Fruit fly (Drosophila melanogaster): ENCODE results near the gene zfh1.
A peak's percentile ranks its signal among the peaks of the same experiment; 100 is the strongest.

DNA sequence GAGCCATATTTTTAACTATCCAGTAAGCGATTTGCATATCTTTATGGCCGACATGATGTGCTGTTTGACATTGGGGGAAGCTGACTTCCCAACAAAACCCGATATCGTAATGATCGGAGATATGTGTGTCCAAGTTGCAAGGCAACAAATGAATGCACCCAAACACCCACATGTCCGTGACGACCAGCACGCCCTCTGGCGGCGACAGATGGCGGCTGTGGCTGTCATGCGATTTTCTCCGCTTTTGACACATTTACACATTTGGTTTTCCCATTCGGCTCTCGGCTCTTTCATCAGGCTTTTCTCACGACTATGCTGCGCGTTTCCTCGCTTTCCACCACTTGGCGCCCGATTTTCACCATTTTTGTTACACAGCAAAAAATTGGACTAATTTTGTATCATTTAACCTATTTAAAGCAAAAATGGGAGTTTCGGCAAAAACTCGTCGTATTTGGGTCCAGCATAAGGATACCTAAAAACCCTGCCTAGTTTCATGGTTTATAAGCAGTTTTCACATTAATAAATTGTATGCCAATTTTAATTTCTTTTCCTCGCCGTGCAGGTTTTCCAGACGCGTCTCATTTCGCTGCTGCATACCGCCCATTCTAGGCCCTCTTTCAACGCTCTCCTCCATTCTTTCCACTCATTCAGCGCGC, 49.0 kb downstream of the zfh1 start:
- TF ChIP-seq CG1233 (GFP tag; optimal IDR thresholded peaks at IDR 0.05), result no peak
- TF ChIP-seq Bgb (GFP tag; IDR thresholded peaks at IDR 0.05; ENCODE audit: partially characterized antibody), result no peak
- no peak for TF ChIP-seq CG34224 (GFP tag; IDR thresholded peaks at IDR 0.05; ENCODE audit: partially characterized antibody)
- TF ChIP-seq Lim3 (GFP tag; IDR thresholded peaks at IDR 0.05), result no peak
- TF ChIP-seq zfh1 (GFP tag; IDR thresholded peaks at IDR 0.05), result peak; percentile 21; the same call in 1 of the 3 replicates
- no peak for TF ChIP-seq sim (GFP tag; IDR thresholded peaks at IDR 0.05)
- TF ChIP-seq ap (GFP tag; IDR thresholded peaks at IDR 0.05), result 0 out of 2 replicates have a peak, but pooled peaks have one; percentile 25
- 0 out of 2 replicates have a peak, but pooled peaks have one; percentile 9 for TF ChIP-seq peb (GFP tag; IDR thresholded peaks at IDR 0.05)
- 0 out of 2 replicates have a peak, but pooled peaks have one; percentile 36 for TF ChIP-seq CG14014 (GFP tag; IDR thresholded peaks at IDR 0.05)
- no peak for TF ChIP-seq fd64A (GFP tag; optimal IDR thresholded peaks at IDR 0.05)
- no peak for TF ChIP-seq twi (tag; optimal IDR thresholded peaks at IDR 0.05)
- TF ChIP-seq Sin3A (optimal IDR thresholded peaks at IDR 0.05), result no peak
- peak; percentile 18 for TF ChIP-seq CG13775 (GFP tag; optimal IDR thresholded peaks at IDR 0.05)
